Fruit fly (Drosophila melanogaster) whole organism, adult: Measurements from ENCODE around the gene CG43438.

ENCODE experiments used
- CG14711 ChIP-seq: fragments of 200-800 bp; sonication (Bioruptor generic); optimal IDR thresholded peaks from 2 replicates; lab custom pipeline; 2018; ENCODE audit warnings: missing biosample characterization, mild to moderate bottlenecking, missing genetic modification characterization, moderate library complexity
- CG1620 ChIP-seq: fragments of 200-800 bp; sonication (Bioruptor generic); optimal IDR thresholded peaks from 2 replicates; lab custom pipeline; 2016; ENCODE audit warnings: missing biosample characterization, missing genetic modification characterization
- CG5204 ChIP-seq: fragments of 200-800 bp; sonication (Bioruptor generic); optimal IDR thresholded peaks from 2 replicates; lab custom pipeline; 2016; ENCODE audit warnings: missing biosample characterization, missing genetic modification characterization
- Clk ChIP-seq: fragments of 200-800 bp; sonication (Bioruptor generic); optimal IDR thresholded peaks from 2 replicates; lab custom pipeline; 2017; ENCODE audit warnings: missing biosample characterization, missing genetic modification characterization
- bab1 ChIP-seq: fragments of 200-800 bp; sonication (Bioruptor generic); optimal IDR thresholded peaks from 3 replicates; lab custom pipeline; 2019; ENCODE audit warnings: missing biosample characterization, mild to moderate bottlenecking, missing genetic modification characterization, moderate library complexity
- cnc ChIP-seq, 2 experiments: fragments of >200 bp; optimal IDR thresholded peaks; 2 replicates each; lab custom pipeline; 2017
- pad ChIP-seq: fragments of 200-800 bp; sonication (Bioruptor generic); optimal IDR thresholded peaks from 3 replicates; lab custom pipeline; 2017; ENCODE audit warnings: missing biosample characterization, missing genetic modification characterization, mild to moderate bottlenecking, moderate library complexity, missing genetic modification reagents

dm6 chr2L:11521185-11521584, 14.8 kb upstream of the CG43438 start, which contains the start of gene CG14930:
- TF ChIP-seq CG1620 (GFP tag; lab: Kevin White, UChicago) (no peak), pad (GFP tag; lab: Kevin White, UChicago) (no peak), bab1 (no peak), Clk (GFP tag; lab: Kevin White, UChicago) (no peak), CG5204 (no peak), CG14711 (no peak), cnc (optimal IDR thresholded peaks at IDR 0.05; lab: Kevin White, UChicago) (no peak)
